Fruit fly (Drosophila melanogaster) whole organism, embryonic: ENCODE data around the gene scaf6.

Source experiments
- ATbp ChIP-seq: fragments of 200-800 bp; sonication (Bioruptor generic); optimal IDR thresholded peaks from 2 replicates; lab custom pipeline; 2017; ENCODE audit warnings: missing biosample characterization, mild to moderate bottlenecking, missing genetic modification characterization, missing genetic modification reagents
- Atf6 ChIP-seq: fragments of 200-800 bp; sonication (Bioruptor generic); IDR thresholded peaks from 2 replicates; pipeline ENCODE4 v1.3.6; 2022; ENCODE audit warnings: missing biosample characterization, missing genetic modification characterization
- BEAF-32 ChIP-seq: fragments of 200-800 bp; sonication (Bioruptor generic); optimal IDR thresholded peaks from 3 replicates; lab custom pipeline; 2017; ENCODE audit warnings: missing biosample characterization, missing genetic modification characterization, mild to moderate bottlenecking, moderate library complexity, missing genetic modification reagents
- Bgb ChIP-seq: fragments of 200-800 bp; sonication (Bioruptor generic); IDR thresholded peaks from 2 replicates; pipeline ENCODE4 v1.3.6; 2022; ENCODE audit warnings: missing biosample characterization, missing genetic modification characterization; ENCODE audit not compliant: partially characterized antibody
- CG11504 ChIP-seq: fragments of 200-800 bp; sonication (Bioruptor generic); optimal IDR thresholded peaks from 3 replicates; lab custom pipeline; 2019; ENCODE audit warnings: missing biosample characterization, mild to moderate bottlenecking, missing genetic modification characterization, moderate library complexity
- CG12071 ChIP-seq: fragments of 200-800 bp; sonication (Bioruptor generic); optimal IDR thresholded peaks from 3 replicates; lab custom pipeline; 2018; ENCODE audit warnings: missing biosample characterization, mild to moderate bottlenecking, missing genetic modification characterization
- CG12769 ChIP-seq: fragments of 200-800 bp; sonication (Bioruptor generic); optimal IDR thresholded peaks from 2 replicates; lab custom pipeline; 2019; ENCODE audit warnings: missing biosample characterization, mild to moderate bottlenecking, missing genetic modification characterization, moderate library complexity
- CG13894 ChIP-seq: fragments of 200-800 bp; sonication (Bioruptor generic); optimal IDR thresholded peaks from 3 replicates; lab custom pipeline; 2018; ENCODE audit warnings: missing biosample characterization, mild to moderate bottlenecking, missing genetic modification characterization, moderate library complexity
- CG14860 ChIP-seq: fragments of 200-800 bp; sonication (Bioruptor generic); IDR thresholded peaks from 3 replicates; pipeline ENCODE4 v1.3.6; 2022; ENCODE audit warnings: missing biosample characterization, missing genetic modification characterization; ENCODE audit not compliant: partially characterized antibody
- CG15269 ChIP-seq: fragments of 200-800 bp; sonication (Bioruptor generic); optimal IDR thresholded peaks from 2 replicates; lab custom pipeline; 2018; ENCODE audit warnings: missing biosample characterization, mild to moderate bottlenecking, missing genetic modification characterization, moderate library complexity
- CG1603 ChIP-seq: fragments of 200-800 bp; sonication (Bioruptor generic); optimal IDR thresholded peaks from 2 replicates; lab custom pipeline; 2019; ENCODE audit warnings: missing biosample characterization, mild to moderate bottlenecking, missing genetic modification characterization, moderate library complexity
- CG17186 ChIP-seq: fragments of 200-800 bp; sonication (Bioruptor generic); optimal IDR thresholded peaks from 3 replicates; lab custom pipeline; 2017; ENCODE audit warnings: missing biosample characterization, missing genetic modification reagents, missing genetic modification characterization
- CG17829 ChIP-seq: fragments of 200-800 bp; optimal IDR thresholded peaks from 2 replicates; lab custom pipeline; 2019; ENCODE audit warnings: missing biosample characterization, mild to moderate bottlenecking, missing genetic modification characterization, moderate library complexity
- CG18011 ChIP-seq: fragments of 200-800 bp; sonication (Bioruptor generic); optimal IDR thresholded peaks from 2 replicates; lab custom pipeline; 2017; ENCODE audit warnings: missing biosample characterization, missing genetic modification characterization, mild to moderate bottlenecking, moderate library complexity, missing genotype
- CG18764 ChIP-seq: fragments of 200-800 bp; sonication (Bioruptor generic); optimal IDR thresholded peaks from 3 replicates; lab custom pipeline; 2016; ENCODE audit warnings: missing biosample characterization, missing genetic modification characterization
- CG32532 ChIP-seq: fragments of 200-800 bp; sonication (Bioruptor generic); IDR thresholded peaks from 2 replicates; pipeline ENCODE4 v1.3.6; 2022; ENCODE audit warnings: missing biosample characterization, missing genetic modification characterization
- CG4360 ChIP-seq: fragments of 200-800 bp; sonication (Bioruptor generic); IDR thresholded peaks from 2 replicates; pipeline ENCODE4 v1.3.6; 2022; ENCODE audit warnings: missing biosample characterization, missing genetic modification characterization
- CG6272 ChIP-seq: fragments of 200-800 bp; sonication (Bioruptor generic); IDR thresholded peaks from 2 replicates; pipeline ENCODE4 v1.3.6; 2022; ENCODE audit warnings: missing biosample characterization, missing genetic modification characterization
- CG6654 ChIP-seq: fragments of 200-800 bp; sonication (Bioruptor generic); optimal IDR thresholded peaks from 2 replicates; lab custom pipeline; 2017; ENCODE audit warnings: missing biosample characterization, mild to moderate bottlenecking, missing genetic modification characterization
- CG6791 ChIP-seq: fragments of 200-800 bp; sonication (Bioruptor generic); IDR thresholded peaks from 3 replicates; pipeline ENCODE4 v1.3.6; 2022; ENCODE audit warnings: missing biosample characterization, missing genetic modification characterization; ENCODE audit not compliant: partially characterized antibody
- CG9797 ChIP-seq: fragments of 200-800 bp; sonication (Bioruptor generic); optimal IDR thresholded peaks from 3 replicates; lab custom pipeline; 2018; ENCODE audit warnings: missing biosample characterization, mild to moderate bottlenecking, missing genetic modification characterization
- CG9817 ChIP-seq: fragments of 200-800 bp; sonication (Bioruptor generic); optimal IDR thresholded peaks from 2 replicates; lab custom pipeline; 2018; ENCODE audit warnings: missing biosample characterization, mild to moderate bottlenecking, missing genetic modification characterization, moderate library complexity
- CG9876 ChIP-seq: fragments of 200-800 bp; sonication (Bioruptor generic); optimal IDR thresholded peaks from 2 replicates; lab custom pipeline; 2016; ENCODE audit warnings: missing biosample characterization, missing genetic modification characterization
- CTCF ChIP-seq: fragments of 200-800 bp; sonication (Bioruptor generic); optimal IDR thresholded peaks from 2 replicates; lab custom pipeline; 2017; ENCODE audit warnings: missing biosample characterization, mild to moderate bottlenecking, missing genetic modification characterization, moderate library complexity
- Dad ChIP-seq: fragments of 200-800 bp; sonication (Bioruptor generic); optimal IDR thresholded peaks from 3 replicates; lab custom pipeline; 2016; ENCODE audit warnings: missing biosample characterization, missing genetic modification characterization
- Doc3 ChIP-seq: fragments of 200-800 bp; sonication (Bioruptor generic); IDR thresholded peaks from 3 replicates; pipeline ENCODE4 v1.3.6; 2022; ENCODE audit warnings: missing biosample characterization, missing genetic modification characterization; ENCODE audit not compliant: partially characterized antibody
- Eip74EF ChIP-seq, 2 experiments: fragments of 200-800 bp in 1 of 2; fragments of >200 bp in 1 of 2; sonication (Bioruptor generic) in 1 of 2; optimal IDR thresholded peaks; 2 replicates each; lab custom pipeline; 2017 to 2019; ENCODE audit warnings: missing biosample characterization in 2 of 2, missing genetic modification characterization in 2 of 2, mild to moderate bottlenecking in 1 of 2, moderate library complexity in 1 of 2
- Ets65A ChIP-seq: fragments of 200-800 bp; sonication (Bioruptor generic); peaks from one replicate; lab custom pipeline; 2016; ENCODE audit warnings: missing biosample characterization, missing genetic modification characterization
- Hmr ChIP-seq: fragments of 200-800 bp; sonication (Bioruptor generic); optimal IDR thresholded peaks from 3 replicates; lab custom pipeline; 2017; ENCODE audit warnings: mild to moderate bottlenecking, missing biosample characterization, missing genetic modification reagents, missing genetic modification characterization
- Med ChIP-seq: fragments of 200-800 bp; sonication (Bioruptor generic); peaks from one replicate; lab custom pipeline; 2016; ENCODE audit warnings: missing biosample characterization, missing genetic modification characterization, mild to moderate bottlenecking, inconsistent platforms, moderate library complexity
- PHDP ChIP-seq: fragments of 200-800 bp; sonication (Bioruptor generic); optimal IDR thresholded peaks from 3 replicates; lab custom pipeline; 2018; ENCODE audit warnings: missing biosample characterization, mild to moderate bottlenecking, missing genetic modification characterization, moderate library complexity
- Pdp1 ChIP-seq, 2 experiments: fragments of 200-800 bp; sonication (Bioruptor generic); optimal IDR thresholded peaks; 3 replicates each; lab custom pipeline; 2016; ENCODE audit warnings: missing biosample characterization in 2 of 2, missing genetic modification characterization in 2 of 2, mild to moderate bottlenecking in 1 of 2, moderate library complexity in 1 of 2
- Rx ChIP-seq: fragments of 200-800 bp; sonication (Bioruptor generic); IDR thresholded peaks from 2 replicates; pipeline ENCODE4 v1.3.6; 2022; ENCODE audit warnings: missing biosample characterization, missing genetic modification characterization
- abd-A ChIP-seq: fragments of 200-800 bp; sonication (Bioruptor generic); optimal IDR thresholded peaks from 3 replicates; lab custom pipeline; 2019; ENCODE audit warnings: missing biosample characterization, mild to moderate bottlenecking, missing genetic modification characterization, moderate library complexity
- amos ChIP-seq: fragments of 200-800 bp; sonication (Bioruptor generic); IDR thresholded peaks from 2 replicates; pipeline ENCODE4 v1.3.6; 2022; ENCODE audit warnings: missing biosample characterization, missing genetic modification characterization; ENCODE audit not compliant: partially characterized antibody
- bbx ChIP-seq: fragments of 200-800 bp; sonication (Bioruptor generic); IDR thresholded peaks from 2 replicates; pipeline ENCODE4 v1.3.6; 2022; ENCODE audit warnings: missing biosample characterization, missing genetic modification characterization; ENCODE audit not compliant: partially characterized antibody
- cad ChIP-seq: fragments of >200 bp; optimal IDR thresholded peaks from 2 replicates; lab custom pipeline; 2017; ENCODE audit warnings: missing biosample characterization, missing genetic modification characterization
- croc ChIP-seq: fragments of 200-800 bp; sonication (Bioruptor generic); conservative IDR thresholded peaks from 3 replicates; pipeline ENCODE4 v1.3.6; 2022; ENCODE audit warnings: missing biosample characterization, missing genetic modification characterization
- luna ChIP-seq: fragments of 200-800 bp; sonication (Bioruptor generic); optimal IDR thresholded peaks from 2 replicates; lab custom pipeline; 2016; ENCODE audit warnings: missing biosample characterization, missing genetic modification characterization
- mam ChIP-seq: fragments of 200-800 bp; sonication (Bioruptor generic); optimal IDR thresholded peaks from 3 replicates; lab custom pipeline; 2016; ENCODE audit warnings: missing biosample characterization, missing genetic modification characterization
- mld ChIP-seq: fragments of 200-800 bp; sonication (Bioruptor generic); IDR thresholded peaks from 3 replicates; pipeline ENCODE4 v1.3.6; 2022; ENCODE audit warnings: missing biosample characterization, missing genetic modification characterization; ENCODE audit not compliant: partially characterized antibody
- oc ChIP-seq: fragments of 200-800 bp; sonication (Bioruptor generic); optimal IDR thresholded peaks from 2 replicates; lab custom pipeline; 2018; ENCODE audit warnings: missing biosample characterization, mild to moderate bottlenecking, missing genetic modification characterization, moderate library complexity
- peb ChIP-seq: fragments of 200-800 bp; sonication (Bioruptor generic); IDR thresholded peaks from 2 replicates; pipeline ENCODE4 v1.3.6; 2022; ENCODE audit warnings: missing biosample characterization, missing genetic modification characterization
- shn ChIP-seq: fragments of 200-800 bp; sonication (Bioruptor generic); optimal IDR thresholded peaks from 3 replicates; lab custom pipeline; 2016; ENCODE audit warnings: missing biosample characterization, missing genetic modification characterization
- sna ChIP-seq: fragments of 200-800 bp; sonication (Bioruptor generic); IDR thresholded peaks from 2 replicates; pipeline ENCODE4 v1.3.6; 2022; ENCODE audit warnings: missing biosample characterization, missing genetic modification characterization; ENCODE audit not compliant: partially characterized antibody
- stwl ChIP-seq: fragments of 200-800 bp; sonication (Bioruptor generic); optimal IDR thresholded peaks from 3 replicates; lab custom pipeline; 2018; ENCODE audit warnings: missing biosample characterization, mild to moderate bottlenecking, missing genetic modification characterization, moderate library complexity
- tna ChIP-seq: fragments of 200-800 bp; sonication (Bioruptor generic); IDR thresholded peaks from 2 replicates; pipeline ENCODE4 v1.3.6; 2022; ENCODE audit warnings: missing biosample characterization, missing genetic modification characterization; ENCODE audit not compliant: partially characterized antibody
- yki ChIP-seq: fragments of >200 bp; optimal IDR thresholded peaks from 3 replicates; lab custom pipeline; 2018
- zen ChIP-seq: fragments of 200-800 bp; sonication (Bioruptor generic); optimal IDR thresholded peaks from 3 replicates; lab custom pipeline; 2018; ENCODE audit warnings: missing biosample characterization, mild to moderate bottlenecking, missing genetic modification characterization, moderate library complexity
- zen2 ChIP-seq: fragments of 200-800 bp; sonication (Bioruptor generic); IDR thresholded peaks from 3 replicates; pipeline ENCODE4 v1.3.6; 2022; ENCODE audit warnings: missing biosample characterization, missing genetic modification characterization; ENCODE audit not compliant: partially characterized antibody

Gene scaf6

DNA sequence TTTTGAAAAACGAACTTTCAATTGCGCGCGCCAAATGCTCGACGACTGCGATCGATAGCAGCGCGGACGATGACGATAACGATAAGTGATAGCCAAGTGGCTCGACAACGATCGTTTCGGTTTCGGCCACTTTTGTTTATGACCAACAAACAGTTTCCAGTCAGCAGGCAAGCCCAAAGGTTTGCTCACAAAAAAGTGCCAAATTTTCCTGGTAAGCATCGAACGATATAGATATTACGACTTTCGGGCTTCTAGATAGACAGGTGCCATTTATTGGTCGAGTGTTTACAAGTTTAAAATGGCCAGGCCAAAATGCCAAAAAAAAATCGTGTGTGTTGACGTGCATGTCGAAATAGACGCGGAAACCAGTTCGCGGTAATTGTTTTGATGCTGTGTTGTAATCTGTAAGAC lies 13.1 kb upstream of the scaf6 start, which contains the start of gene CG7724 (continued):
- TF ChIP-seq tna (peak; percentile 94), stwl (tag; lab: Kevin White, UChicago) (peak; percentile 72), peb (no peak), CG32532 (GFP tag; lab: Robert Waterston, UW) (0 out of 2 replicates have a peak, but pooled peaks have one; percentile 21), sna (GFP tag; lab: Robert Waterston, UW) (peak; percentile 89), Rx (GFP tag; lab: Robert Waterston, UW) (no peak), mld (GFP tag; lab: Robert Waterston, UW) (peak; percentile 85), Atf6 (peak; percentile 38; the same call in 1 of the 2 replicates), CG12071 (GFP tag; lab: Kevin White, UChicago) (peak; percentile 2), zen2 (peak; percentile 90), PHDP (peak; percentile 39), CG6654 (GFP tag; lab: Kevin White, UChicago) (no peak), amos (GFP tag; lab: Robert Waterston, UW) (peak; percentile 73; the same call in 1 of the 2 replicates), ATbp (GFP tag; lab: Kevin White, UChicago) (no peak), Bgb (GFP tag; lab: Robert Waterston, UW) (peak; percentile 88), CG1603 (tag; lab: Kevin White, UChicago) (peak; percentile 25), Hmr (no peak), luna (GFP tag; lab: Kevin White, UChicago) (no peak), CTCF (GFP tag; lab: Kevin White, UChicago) (peak; percentile 14), abd-A (tag; lab: Kevin White, UChicago) (peak; percentile 52), Med (GFP tag; lab: Kevin White, UChicago) (peak; percentile 75), CG17829 (no peak), croc (GFP tag; lab: Robert Waterston, UW) (no peak), CG6272 (GFP tag; lab: Robert Waterston, UW) (no peak), zen (tag; lab: Kevin White, UChicago) (no peak), CG18764 (no peak), Ets65A (GFP tag; lab: Kevin White, UChicago) (peak; percentile 79), CG9797 (GFP tag; lab: Kevin White, UChicago) (no peak), shn (GFP tag; lab: Kevin White, UChicago) (no peak), CG4360 (no peak), BEAF-32 (peak; percentile 46), CG15269 (tag; lab: Kevin White, UChicago) (peak; percentile 78), Pdp1 (GFP tag; optimal IDR thresholded peaks at IDR 0.05; lab: Kevin White, UChicago) (peak in 1 of 2 experiments; percentile 22), Eip74EF (GFP tag; optimal IDR thresholded peaks at IDR 0.05; lab: Kevin White, UChicago) (peak in 1 of 2 experiments; percentile 45), CG12769 (peak; percentile 33), mam (GFP tag; lab: Kevin White, UChicago) (no peak), yki (lab: Kevin White, UChicago) (no peak), cad (GFP tag; lab: Kevin White, UChicago) (no peak), bbx (peak; percentile 88), CG13894 (tag; lab: Kevin White, UChicago) (peak; percentile 55), CG18011 (GFP tag; lab: Kevin White, UChicago) (peak; percentile 5), Dad (no peak), CG11504 (tag; lab: Kevin White, UChicago) (peak; percentile 59), CG6791 (GFP tag; lab: Robert Waterston, UW) (peak; percentile 92), CG14860 (peak; percentile 88), CG9817 (tag; lab: Kevin White, UChicago) (no peak), CG9876 (no peak), CG17186 (GFP tag; lab: Kevin White, UChicago) (peak; percentile 1), oc (tag; lab: Kevin White, UChicago) (no peak), Doc3 (GFP tag; lab: Robert Waterston, UW) (peak; percentile 74)
